Worm (Caenorhabditis elegans) whole organism, late embryonic: ENCODE data around the gene unc-27.

Source experiments
- F13H6.1 ChIP-seq: sonication (generic microtip); optimal IDR thresholded peaks from 2 replicates; lab custom pipeline; 2016; ENCODE audit warnings: missing genetic modification characterization, missing compliant biosample characterization
- K02D7.2 ChIP-seq: sonication (generic microtip); optimal IDR thresholded peaks from 2 replicates; lab custom pipeline; 2017; ENCODE audit warnings: mild to moderate bottlenecking, missing genetic modification characterization, missing compliant biosample characterization
- K09A11.1 ChIP-seq: sonication (generic microtip); optimal IDR thresholded peaks from 2 replicates; lab custom pipeline; 2017; ENCODE audit warnings: antibody characterized with exemption, mild to moderate bottlenecking, missing genetic modification characterization, missing compliant biosample characterization; ENCODE audit not compliant: insufficient read depth
- T23F11.4 ChIP-seq: fragments of 200-800 bp; sonication (Bioruptor generic); optimal IDR thresholded peaks from 2 replicates; lab custom pipeline; 2018; ENCODE audit warnings: mild to moderate bottlenecking, missing genetic modification characterization, missing compliant biosample characterization
- ceh-14 ChIP-seq: sonication (generic microtip); optimal IDR thresholded peaks from 2 replicates; lab custom pipeline; 2016; ENCODE audit warnings: missing genotype, missing genetic modification characterization, missing compliant biosample characterization
- ceh-18 ChIP-seq: sonication (generic microtip); optimal IDR thresholded peaks from 2 replicates; lab custom pipeline; 2016; ENCODE audit warnings: missing genetic modification characterization, missing compliant biosample characterization
- ceh-22 ChIP-seq: sonication (generic microtip); optimal IDR thresholded peaks from 2 replicates; lab custom pipeline; 2017; ENCODE audit warnings: missing biosample characterization, missing genetic modification characterization
- ceh-30 ChIP-seq: fragments of 150-350 bp; optimal IDR thresholded peaks from 2 replicates; lab custom pipeline; 2014; ENCODE audit warnings: missing biosample characterization, missing genetic modification characterization
- ceh-48 ChIP-seq: sonication (generic microtip); optimal IDR thresholded peaks from 2 replicates; lab custom pipeline; 2016; ENCODE audit warnings: missing genetic modification characterization, inconsistent platforms, missing compliant biosample characterization
- ceh-6 ChIP-seq: fragments of 200-800 bp; sonication (Bioruptor generic); optimal IDR thresholded peaks from 2 replicates; lab custom pipeline; 2018; ENCODE audit warnings: mild to moderate bottlenecking, missing genetic modification characterization, missing compliant biosample characterization
- che-1 ChIP-seq: sonication (generic microtip); optimal IDR thresholded peaks from 2 replicates; lab custom pipeline; 2016; ENCODE audit warnings: mild to moderate bottlenecking, missing genetic modification characterization, missing compliant biosample characterization
- dmd-4 ChIP-seq: sonication (generic microtip); optimal IDR thresholded peaks from 2 replicates; lab custom pipeline; 2016; ENCODE audit warnings: borderline replicate concordance, missing genetic modification characterization, missing compliant biosample characterization
- elt-2 ChIP-seq: sonication (generic microtip); optimal IDR thresholded peaks from 2 replicates; lab custom pipeline; 2016; ENCODE audit warnings: missing genetic modification reagents, missing genetic modification characterization, missing compliant biosample characterization
- ets-4 ChIP-seq: sonication (generic microtip); optimal IDR thresholded peaks from 2 replicates; lab custom pipeline; 2016; ENCODE audit warnings: missing genetic modification characterization, missing compliant biosample characterization
- eyg-1 ChIP-seq: sonication (generic microtip); optimal IDR thresholded peaks from 2 replicates; lab custom pipeline; 2016; ENCODE audit warnings: missing genotype, missing genetic modification characterization, missing compliant biosample characterization
- fax-1 ChIP-seq: sonication (generic microtip); optimal IDR thresholded peaks from 2 replicates; lab custom pipeline; 2016; ENCODE audit warnings: missing genotype, missing genetic modification characterization, missing compliant biosample characterization
- fkh-10 ChIP-seq: fragments of 150-350 bp; optimal IDR thresholded peaks from 2 replicates; lab custom pipeline; 2014; ENCODE audit warnings: missing biosample characterization, missing genetic modification reagents, missing genetic modification characterization
- fkh-6 ChIP-seq: sonication (generic microtip); optimal IDR thresholded peaks from 2 replicates; lab custom pipeline; 2016; ENCODE audit warnings: missing genetic modification characterization, missing compliant biosample characterization
- hlh-13 ChIP-seq: fragments of 200-800 bp; sonication (Bioruptor generic); optimal IDR thresholded peaks from 2 replicates; lab custom pipeline; 2018; ENCODE audit warnings: mild to moderate bottlenecking, missing genetic modification characterization, missing compliant biosample characterization
- hlh-6 ChIP-seq: sonication (generic microtip); optimal IDR thresholded peaks from 2 replicates; lab custom pipeline; 2016; ENCODE audit warnings: missing genotype, missing genetic modification characterization, missing compliant biosample characterization
- hlh-8 ChIP-seq: sonication (generic microtip); optimal IDR thresholded peaks from 2 replicates; lab custom pipeline; 2016; ENCODE audit warnings: missing genotype, missing genetic modification characterization, missing compliant biosample characterization
- mec-3 ChIP-seq: sonication (generic microtip); optimal IDR thresholded peaks from 2 replicates; lab custom pipeline; 2016; ENCODE audit warnings: borderline replicate concordance, missing genetic modification characterization, missing compliant biosample characterization
- nfya-1 ChIP-seq: sonication (generic microtip); optimal IDR thresholded peaks from 2 replicates; lab custom pipeline; 2017; ENCODE audit warnings: missing genetic modification characterization, mild to moderate bottlenecking, missing compliant biosample characterization, antibody characterized with exemption, moderate library complexity
- nhr-11 ChIP-seq: fragments of 150-350 bp; optimal IDR thresholded peaks from 2 replicates; lab custom pipeline; 2014; ENCODE audit warnings: missing biosample characterization, missing genetic modification characterization
- npax-4 ChIP-seq: sonication (generic microtip); optimal IDR thresholded peaks from 2 replicates; lab custom pipeline; 2016; ENCODE audit warnings: missing genetic modification characterization, missing compliant biosample characterization
- pat-9 ChIP-seq: fragments of 200-800 bp; sonication (Bioruptor generic); optimal IDR thresholded peaks from 2 replicates; lab custom pipeline; 2018; ENCODE audit warnings: mild to moderate bottlenecking, missing genetic modification characterization, moderate library complexity, missing compliant biosample characterization
- pax-1 ChIP-seq: fragments of 150-350 bp; optimal IDR thresholded peaks from 2 replicates; lab custom pipeline; 2014; ENCODE audit warnings: missing biosample characterization, missing genetic modification characterization
- pqm-1 ChIP-seq: sonication (generic microtip); optimal IDR thresholded peaks from 2 replicates; lab custom pipeline; 2016; ENCODE audit warnings: missing genetic modification characterization, missing compliant biosample characterization
- ref-2 ChIP-seq: sonication (generic microtip); optimal IDR thresholded peaks from 2 replicates; lab custom pipeline; 2016; ENCODE audit warnings: missing genetic modification characterization, missing compliant biosample characterization
- rnt-1 ChIP-seq: sonication (generic microtip); optimal IDR thresholded peaks from 2 replicates; lab custom pipeline; 2016; ENCODE audit warnings: missing genetic modification characterization, missing compliant biosample characterization
- sdc-2 ChIP-seq: sonication (generic microtip); optimal IDR thresholded peaks from 2 replicates; lab custom pipeline; 2016; ENCODE audit warnings: missing genotype, missing genetic modification characterization, missing compliant biosample characterization
- sox-2 ChIP-seq: fragments of 200-800 bp; sonication (Bioruptor generic); IDR thresholded peaks from 2 replicates; pipeline ENCODE4 v1.3.6; 2022; ENCODE audit warnings: missing genetic modification reagents, missing genetic modification characterization, missing compliant biosample characterization
- sox-4 ChIP-seq: sonication (generic microtip); optimal IDR thresholded peaks from 2 replicates; lab custom pipeline; 2017; ENCODE audit warnings: mild to moderate bottlenecking, missing genetic modification characterization, inconsistent platforms, missing compliant biosample characterization
- syd-9 ChIP-seq: sonication (generic microtip); optimal IDR thresholded peaks from 2 replicates; lab custom pipeline; 2016; ENCODE audit warnings: mild to moderate bottlenecking, missing genetic modification characterization, moderate library complexity, missing compliant biosample characterization
- tbx-2 ChIP-seq: sonication (generic microtip); optimal IDR thresholded peaks from 2 replicates; lab custom pipeline; 2016; ENCODE audit warnings: missing genetic modification characterization, missing compliant biosample characterization
- ttx-3 ChIP-seq: sonication (generic microtip); optimal IDR thresholded peaks from 2 replicates; lab custom pipeline; 2016; ENCODE audit warnings: missing genetic modification reagents, missing genetic modification characterization, missing compliant biosample characterization
- unc-3 ChIP-seq, 2 experiments: fragments of 200-800 bp in 1 of 2; sonication (Bioruptor generic) in 1 of 2; sonication (generic microtip) in 1 of 2; conservative IDR thresholded peaks in 1 of 2; optimal IDR thresholded peaks in 1 of 2; 2 replicates each; pipeline versions ENCODE4 v1.3.6 to Lab custom; 2016 to 2022; ENCODE audit warnings: missing compliant biosample characterization in 2 of 2, missing genetic modification characterization in 2 of 2, missing genetic modification reagents in 1 of 2
- unc-42 ChIP-seq: sonication (generic microtip); optimal IDR thresholded peaks from 2 replicates; lab custom pipeline; 2016; ENCODE audit warnings: missing genotype, missing genetic modification characterization, missing compliant biosample characterization
- unc-55 ChIP-seq: sonication (generic microtip); optimal IDR thresholded peaks from 2 replicates; lab custom pipeline; 2017; ENCODE audit warnings: missing biosample characterization, missing genetic modification reagents, missing genetic modification characterization
- unc-86 ChIP-seq: sonication (generic microtip); optimal IDR thresholded peaks from 2 replicates; lab custom pipeline; 2016; ENCODE audit warnings: missing genetic modification characterization, missing compliant biosample characterization
- ztf-16 ChIP-seq: sonication (generic microtip); optimal IDR thresholded peaks from 2 replicates; lab custom pipeline; 2017; ENCODE audit warnings: missing genetic modification characterization, missing compliant biosample characterization

unc-27 gene

ce11 chrX:8789014-8789506, at the start of gene unc-27:
TSS of gene unc-27 (plus strand) at chrX:8789456.
- no peak for TF ChIP-seq hlh-8 (tag; lab: Kevin White, UChicago)
- no peak for TF ChIP-seq che-1 (tag; lab: Kevin White, UChicago)
- no peak for TF ChIP-seq pqm-1 (tag; lab: Kevin White, UChicago)
- no peak for TF ChIP-seq pat-9 (tag; lab: Kevin White, UChicago)
- peak; percentile 72 for TF ChIP-seq ceh-18
- TF ChIP-seq F13H6.1 (tag; lab: Kevin White, UChicago): no peak
- TF ChIP-seq ets-4 (tag; lab: Kevin White, UChicago): no peak
- TF ChIP-seq K02D7.2: no peak
- no peak for TF ChIP-seq sdc-2 (tag; lab: Kevin White, UChicago)
- no peak for TF ChIP-seq T23F11.4 (GFP tag; lab: Kevin White, UChicago)
- no peak for TF ChIP-seq dmd-4 (tag; lab: Kevin White, UChicago)
- TF ChIP-seq ztf-16 (tag; lab: Kevin White, UChicago): no peak
- TF ChIP-seq sox-2 (GFP tag; lab: Robert Waterston, UW): no peak
- no peak for TF ChIP-seq ceh-30 (tag; lab: Kevin White, UChicago)
- TF ChIP-seq ceh-22 (tag; lab: Kevin White, UChicago): no peak
- peak; percentile 40 for TF ChIP-seq nfya-1 (tag; lab: Kevin White, UChicago)
- no peak for TF ChIP-seq eyg-1 (tag; lab: Kevin White, UChicago)
- TF ChIP-seq mec-3 (tag; lab: Kevin White, UChicago): no peak
- TF ChIP-seq K09A11.1 (tag; lab: Kevin White, UChicago): no peak
- no peak for TF ChIP-seq unc-3 (GFP tag; conservative IDR thresholded peaks at IDR 0.05; lab: Robert Waterston, UW)
- TF ChIP-seq unc-3 (tag; optimal IDR thresholded peaks at IDR 0.05; lab: Kevin White, UChicago): no peak
- TF ChIP-seq nhr-11 (tag; lab: Kevin White, UChicago): no peak
- TF ChIP-seq fkh-10 (GFP tag; lab: Kevin White, UChicago): no peak
- TF ChIP-seq fax-1 (tag; lab: Kevin White, UChicago): no peak
- TF ChIP-seq tbx-2 (tag; lab: Kevin White, UChicago): no peak
- no peak for TF ChIP-seq ceh-14 (tag; lab: Kevin White, UChicago)
- peak; percentile 75 for TF ChIP-seq rnt-1
- peak; percentile 71 for TF ChIP-seq unc-55 (GFP tag; lab: Kevin White, UChicago)
- no peak for TF ChIP-seq unc-86
- TF ChIP-seq ttx-3 (tag; lab: Kevin White, UChicago): no peak
- TF ChIP-seq unc-42 (tag; lab: Kevin White, UChicago): no peak
- TF ChIP-seq elt-2 (tag; lab: Kevin White, UChicago): no peak
- no peak for TF ChIP-seq hlh-6 (tag; lab: Kevin White, UChicago)
- TF ChIP-seq ref-2 (tag; lab: Kevin White, UChicago): no peak
- no peak for TF ChIP-seq npax-4
- no peak for TF ChIP-seq pax-1 (tag; lab: Kevin White, UChicago)
- no peak for TF ChIP-seq fkh-6 (tag; lab: Kevin White, UChicago)
- TF ChIP-seq ceh-48 (tag; lab: Kevin White, UChicago): no peak
- no peak for TF ChIP-seq ceh-6 (GFP tag; lab: Kevin White, UChicago)
- TF ChIP-seq sox-4 (tag; lab: Kevin White, UChicago): no peak
- peak; percentile 13 for TF ChIP-seq syd-9
- no peak for TF ChIP-seq hlh-13 (GFP tag; lab: Kevin White, UChicago)

DNA sequence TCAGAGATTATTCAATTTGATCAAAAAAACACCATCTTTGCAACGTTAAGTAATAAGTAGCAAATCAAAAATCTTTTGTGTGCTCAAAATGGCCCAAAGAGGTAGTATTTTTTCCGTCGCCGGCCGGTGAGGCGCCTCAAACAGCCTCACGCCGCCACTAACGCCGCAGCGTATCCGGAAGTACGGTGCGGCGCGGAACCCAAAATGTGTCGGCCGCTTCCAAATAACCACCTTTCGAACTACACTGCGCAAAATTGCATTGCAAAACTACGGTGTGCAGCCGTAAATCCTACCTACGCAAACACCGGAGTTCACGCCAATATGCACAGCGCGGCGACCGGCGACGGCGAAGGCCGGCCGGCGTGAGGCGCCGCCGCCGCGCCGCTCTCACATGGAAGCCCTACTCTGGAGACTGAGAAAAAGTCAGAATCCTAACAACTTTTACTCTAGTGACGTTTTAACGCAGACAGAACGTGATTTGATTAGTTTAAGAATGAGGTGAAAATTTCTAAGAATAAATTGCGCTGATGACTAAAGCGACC, 47.6 kb upstream of the unc-27 start:
- TF ChIP-seq sdc-2 (tag; lab: Kevin White, UChicago): peak; percentile 2
- no peak for TF ChIP-seq ceh-14 (tag; lab: Kevin White, UChicago)
